Worm (Caenorhabditis elegans) whole organism, mixed stage, embryonic: Measurements from ENCODE around the gene prmt-5.

ENCODE experiments used
- bed-3 ChIP-seq: fragments of 200-800 bp; sonication (Bioruptor generic); optimal IDR thresholded peaks from 3 replicates; lab custom pipeline; 2018; ENCODE audit warnings: mild to moderate bottlenecking, missing genetic modification characterization, moderate library complexity, missing compliant biosample characterization
- blmp-1 ChIP-seq: fragments of 150-350 bp; optimal IDR thresholded peaks from 2 replicates; lab custom pipeline; 2014; ENCODE audit warnings: missing biosample characterization, missing genetic modification characterization
- ceh-39 ChIP-seq: fragments of 150-350 bp; optimal IDR thresholded peaks from 2 replicates; lab custom pipeline; 2014; ENCODE audit warnings: missing biosample characterization, missing genetic modification characterization
- ceh-43 ChIP-seq: fragments of 200-800 bp; sonication (Bioruptor generic); optimal IDR thresholded peaks from 2 replicates; lab custom pipeline; 2018; ENCODE audit warnings: mild to moderate bottlenecking, missing genetic modification characterization, moderate library complexity, missing compliant biosample characterization
- ceh-83 ChIP-seq: fragments of 200-800 bp; sonication (Bioruptor generic); optimal IDR thresholded peaks from 2 replicates; lab custom pipeline; 2018; ENCODE audit warnings: mild to moderate bottlenecking, missing genetic modification characterization, missing compliant biosample characterization
- ces-1 ChIP-seq: fragments of 150-350 bp; optimal IDR thresholded peaks from 2 replicates; lab custom pipeline; 2014; ENCODE audit warnings: missing biosample characterization, missing genetic modification reagents, missing genetic modification characterization
- cnd-1 ChIP-seq: fragments of 200-800 bp; sonication (Bioruptor generic); optimal IDR thresholded peaks from 2 replicates; lab custom pipeline; 2018; ENCODE audit warnings: mild to moderate bottlenecking, missing genetic modification characterization, missing compliant biosample characterization
- drap-1 ChIP-seq: fragments of 200-800 bp; sonication (Bioruptor generic); optimal IDR thresholded peaks from 3 replicates; lab custom pipeline; 2018; ENCODE audit warnings: mild to moderate bottlenecking, missing genetic modification characterization, missing compliant biosample characterization
- elt-1 ChIP-seq: sonication (generic microtip); optimal IDR thresholded peaks from 2 replicates; lab custom pipeline; 2017; ENCODE audit warnings: missing genetic modification characterization, mild to moderate bottlenecking, missing compliant biosample characterization, antibody characterized with exemption, moderate library complexity, borderline replicate concordance; ENCODE audit not compliant: insufficient read depth
- elt-3 ChIP-seq: fragments of 150-350 bp; optimal IDR thresholded peaks from 2 replicates; lab custom pipeline; 2014; ENCODE audit warnings: missing biosample characterization, missing genetic modification characterization
- flh-1 ChIP-seq: fragments of 200-800 bp; sonication (Bioruptor generic); optimal IDR thresholded peaks from 2 replicates; lab custom pipeline; 2018; ENCODE audit warnings: mild to moderate bottlenecking, missing genetic modification characterization, moderate library complexity, missing compliant biosample characterization
- ham-2 ChIP-seq: fragments of 200-800 bp; sonication (Bioruptor generic); optimal IDR thresholded peaks from 2 replicates; lab custom pipeline; 2018; ENCODE audit warnings: mild to moderate bottlenecking, missing genetic modification characterization, missing compliant biosample characterization
- hlh-1 ChIP-seq: fragments of 150-350 bp; optimal IDR thresholded peaks from 2 replicates; lab custom pipeline; 2014; ENCODE audit warnings: missing biosample characterization, missing genetic modification reagents, missing genetic modification characterization
- lin-13 ChIP-seq: fragments of 150-350 bp; optimal IDR thresholded peaks from 2 replicates; lab custom pipeline; 2014; ENCODE audit warnings: missing biosample characterization, missing genetic modification characterization
- lin-32 ChIP-seq: fragments of 200-800 bp; sonication (Bioruptor generic); optimal IDR thresholded peaks from 2 replicates; lab custom pipeline; 2018; ENCODE audit warnings: mild to moderate bottlenecking, missing genetic modification characterization, missing compliant biosample characterization
- lsy-2 ChIP-seq: fragments of 150-350 bp; optimal IDR thresholded peaks from 2 replicates; lab custom pipeline; 2014; ENCODE audit warnings: missing biosample characterization, missing genetic modification characterization
- mep-1 ChIP-seq: fragments of 150-350 bp; optimal IDR thresholded peaks from 2 replicates; lab custom pipeline; 2017; ENCODE audit warnings: missing biosample characterization, missing genetic modification reagents, missing genetic modification characterization, inconsistent platforms
- nhr-12 ChIP-seq: fragments of 150-350 bp; optimal IDR thresholded peaks from 2 replicates; lab custom pipeline; 2014; ENCODE audit warnings: missing biosample characterization, missing genetic modification characterization
- nhr-237 ChIP-seq: fragments of 150-350 bp; optimal IDR thresholded peaks from 2 replicates; lab custom pipeline; 2014; ENCODE audit warnings: missing biosample characterization, missing genetic modification characterization
- nhr-76 ChIP-seq: sonication (generic microtip); optimal IDR thresholded peaks from 2 replicates; lab custom pipeline; 2017; ENCODE audit warnings: missing biosample characterization, missing genetic modification characterization
- pha-4 ChIP-seq: fragments of 150-350 bp; optimal IDR thresholded peaks from 2 replicates; lab custom pipeline; 2018; ENCODE audit warnings: missing biosample characterization, missing genetic modification reagents, missing genetic modification characterization
- snpc-4 ChIP-seq: fragments of 150-350 bp; optimal IDR thresholded peaks from 2 replicates; lab custom pipeline; 2014; ENCODE audit warnings: missing biosample characterization, missing genetic modification characterization
- tbx-8 ChIP-seq: fragments of 200-800 bp; sonication (Bioruptor generic); optimal IDR thresholded peaks from 2 replicates; lab custom pipeline; 2018; ENCODE audit warnings: mild to moderate bottlenecking, missing genetic modification characterization, moderate library complexity, missing compliant biosample characterization
- unc-120 ChIP-seq: sonication (generic microtip); optimal IDR thresholded peaks from 2 replicates; lab custom pipeline; 2017; ENCODE audit warnings: missing genetic modification characterization, missing compliant biosample characterization; ENCODE audit not compliant: poor library complexity, severe bottlenecking
- unc-39 ChIP-seq: fragments of 150-350 bp; optimal IDR thresholded peaks from 2 replicates; lab custom pipeline; 2014; ENCODE audit warnings: missing biosample characterization, missing genetic modification characterization
- unc-62 ChIP-seq: fragments of 150-350 bp; optimal IDR thresholded peaks from 2 replicates; lab custom pipeline; 2014; ENCODE audit warnings: missing biosample characterization, missing genetic modification reagents, missing genetic modification characterization
- zip-8 ChIP-seq: fragments of 150-350 bp; optimal IDR thresholded peaks from 2 replicates; lab custom pipeline; 2014; ENCODE audit warnings: missing biosample characterization, missing genetic modification characterization
- ztf-11 ChIP-seq: fragments of 150-350 bp; optimal IDR thresholded peaks from 2 replicates; lab custom pipeline; 2014; ENCODE audit warnings: missing biosample characterization, missing genetic modification characterization

Gene prmt-5

DNA sequence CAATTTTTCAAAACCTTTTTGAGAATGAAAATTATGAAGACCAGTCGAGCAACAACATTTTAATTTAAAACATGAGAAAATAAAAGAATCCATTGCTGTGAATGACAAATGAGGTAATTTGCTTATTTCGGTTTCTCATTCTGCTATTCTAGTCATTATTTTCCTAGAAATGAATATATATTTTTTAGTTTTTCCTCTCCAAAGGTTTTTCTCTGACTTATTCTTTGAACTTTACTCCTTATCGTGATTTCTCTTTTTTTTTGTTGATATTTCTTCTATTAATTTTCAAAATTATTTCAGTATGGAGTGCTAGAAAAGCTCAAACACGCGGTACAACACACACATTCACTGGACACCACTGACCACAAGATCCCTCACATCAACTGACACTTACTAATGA is 44.7 kb upstream of the prmt-5 start, which contains the start of gene pup-2:
Gene pup-2 (plus strand): TSS at position 301 of the 400 bp plus-strand sequence.
- TF ChIP-seq ztf-11 (tag; lab: Kevin White, UChicago) (no peak), ham-2 (GFP tag; lab: Kevin White, UChicago) (no peak), nhr-237 (no peak), ceh-39 (tag; lab: Kevin White, UChicago) (no peak), snpc-4 (tag; lab: Kevin White, UChicago) (no peak), flh-1 (GFP tag; lab: Kevin White, UChicago) (no peak), unc-120 (tag; lab: Kevin White, UChicago) (no peak), pha-4 (tag; lab: Kevin White, UChicago) (no peak), ceh-43 (no peak), bed-3 (GFP tag; lab: Kevin White, UChicago) (no peak), tbx-8 (GFP tag; lab: Kevin White, UChicago) (no peak), ceh-83 (no peak)

DNA sequence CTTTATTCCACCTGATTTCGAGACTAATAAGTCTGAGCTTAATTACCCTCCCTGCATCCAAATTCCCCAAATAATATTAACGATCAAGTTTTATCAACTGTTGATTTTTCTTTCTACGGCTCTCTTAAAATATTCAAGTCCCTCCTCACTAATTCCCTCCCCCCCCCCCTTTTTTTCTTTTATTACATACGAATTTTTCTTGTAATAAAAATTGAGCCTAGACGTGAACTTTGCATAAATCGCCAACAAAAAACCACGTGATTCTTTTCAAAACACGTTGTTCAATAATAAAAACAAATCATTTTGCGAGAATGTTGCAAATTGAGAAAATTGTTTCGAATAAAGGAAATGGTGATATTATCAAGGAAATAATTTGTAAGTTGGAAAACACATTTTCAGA is 41.9 kb upstream of the prmt-5 start, which contains the start of gene K10D2.8:
Gene K10D2.8 (plus strand): TSS at position 301 of the 400 bp plus-strand sequence.
- TF ChIP-seq ceh-83: no peak
- TF ChIP-seq ces-1 (GFP tag; lab: Kevin White, UChicago): no peak
- TF ChIP-seq elt-1: no peak
- TF ChIP-seq lin-13: no peak
- no peak for TF ChIP-seq drap-1
- no peak for TF ChIP-seq unc-39
- no peak for TF ChIP-seq ham-2 (GFP tag; lab: Kevin White, UChicago)
- TF ChIP-seq nhr-237: no peak
- no peak for TF ChIP-seq mep-1 (tag; lab: Kevin White, UChicago)
- no peak for TF ChIP-seq tbx-8 (GFP tag; lab: Kevin White, UChicago)
- TF ChIP-seq unc-62 (GFP tag; lab: Kevin White, UChicago): no peak

DNA sequence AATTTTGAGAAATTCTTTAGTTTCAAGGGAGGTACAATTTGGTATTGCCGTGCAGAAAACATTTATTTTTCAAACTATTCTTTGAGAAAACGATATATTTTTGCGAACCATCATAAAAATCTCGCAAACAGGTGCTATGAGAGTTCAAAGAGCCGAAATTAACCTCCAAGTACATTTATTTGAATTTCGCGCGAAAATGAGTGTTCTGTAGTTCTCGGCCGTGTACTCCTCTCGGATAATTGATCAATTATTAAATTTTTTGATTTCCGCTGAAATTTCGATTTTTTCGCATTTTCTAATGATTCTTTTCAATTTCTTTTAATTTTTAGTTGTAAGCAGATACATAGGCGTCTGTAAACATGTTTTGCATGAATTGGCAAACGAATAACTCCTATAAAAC is 40.2 kb upstream of the prmt-5 start:
- TF ChIP-seq unc-39: no peak
- no peak for TF ChIP-seq cnd-1
- TF ChIP-seq zip-8 (tag; lab: Kevin White, UChicago): no peak
- no peak for TF ChIP-seq nhr-12
- no peak for TF ChIP-seq tbx-8 (GFP tag; lab: Kevin White, UChicago)
- TF ChIP-seq, all 35 proteins: peak for 0

DNA sequence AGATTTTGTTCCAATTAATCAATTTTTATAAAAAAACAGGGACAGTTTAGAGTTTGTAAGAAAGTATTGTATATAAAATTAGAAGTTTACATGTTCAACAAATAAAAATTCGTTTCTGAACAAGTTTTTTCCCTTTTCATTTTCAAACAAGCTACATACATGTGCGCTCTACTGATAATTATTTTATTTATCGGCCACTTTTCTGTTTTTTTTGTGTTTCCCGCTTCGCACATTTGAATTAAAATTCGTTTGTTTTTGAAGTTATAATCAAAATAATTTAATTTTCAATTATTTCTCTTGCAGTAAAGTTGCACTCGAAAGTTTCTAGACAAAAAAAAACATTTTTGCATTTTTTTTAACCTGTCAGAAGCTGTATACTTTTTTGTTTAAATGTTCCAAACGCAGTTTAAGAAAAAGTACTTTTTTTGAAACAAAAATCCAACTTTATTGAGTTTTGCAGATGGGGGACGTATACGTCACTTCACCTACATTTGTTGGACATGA is 39.6 kb upstream of the prmt-5 start, which contains the start of gene hira-1:
Gene hira-1 (plus strand): TSS at position 454 of the 504 bp plus-strand sequence.
- TF ChIP-seq elt-3 (tag; lab: Kevin White, UChicago): no peak
- no peak for TF ChIP-seq ceh-43
- peak; percentile 68 for TF ChIP-seq ces-1 (GFP tag; lab: Kevin White, UChicago)
- no peak for TF ChIP-seq drap-1

DNA sequence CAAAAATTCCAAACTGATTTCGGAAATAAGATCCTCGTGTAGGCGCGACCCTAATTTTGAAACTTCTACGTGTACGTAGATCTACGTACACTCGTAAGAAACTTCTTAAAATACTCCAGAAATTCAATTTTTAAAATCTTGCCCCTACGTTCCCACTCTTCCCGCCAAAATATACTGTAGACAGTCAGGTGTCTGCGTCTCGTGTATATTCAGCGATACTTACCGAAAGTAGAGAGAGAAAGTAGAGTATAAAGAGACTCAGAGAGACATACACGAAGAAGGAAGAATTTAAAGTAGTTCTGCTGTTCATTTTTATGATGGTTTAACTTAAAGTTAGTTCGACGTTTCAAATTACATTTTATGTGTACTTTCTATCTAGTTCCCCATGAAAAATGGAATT is 37.1 kb upstream of the prmt-5 start:
- no peak for TF ChIP-seq hlh-1 (tag; lab: Kevin White, UChicago)
- TF ChIP-seq ces-1 (GFP tag; lab: Kevin White, UChicago): no peak
- peak; percentile 42 for TF ChIP-seq lsy-2 (tag; lab: Kevin White, UChicago)

DNA sequence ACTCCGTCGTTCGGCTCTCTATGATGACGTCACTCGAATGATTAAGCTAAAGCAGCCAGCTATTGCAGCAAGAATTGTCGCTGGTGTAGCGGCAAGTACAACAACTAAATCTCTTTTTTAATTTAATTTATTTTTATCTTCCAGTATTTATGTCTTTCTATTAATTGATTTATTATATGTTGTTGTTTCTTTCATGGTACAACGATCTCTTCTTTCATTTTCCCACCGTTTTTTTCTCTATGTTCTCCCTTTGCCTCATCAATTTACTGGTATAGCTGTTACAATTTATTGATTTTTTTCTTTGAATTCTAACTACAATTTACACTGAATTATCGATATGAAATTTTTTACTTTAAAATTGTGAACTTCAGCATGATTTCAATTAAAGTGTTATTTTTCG is 34.7 kb upstream of the prmt-5 start, which contains the start of gene moc-6:
Gene moc-6 (plus strand): TSS at position 301 of the 400 bp plus-strand sequence.
- TF ChIP-seq lin-32 (GFP tag; lab: Kevin White, UChicago) (no peak), nhr-76 (no peak), unc-62 (GFP tag; lab: Kevin White, UChicago) (no peak), mep-1 (tag; lab: Kevin White, UChicago) (no peak), nhr-12 (no peak), blmp-1 (tag; lab: Kevin White, UChicago) (no peak), unc-39 (no peak)
